Worm (Caenorhabditis elegans) whole organism, late embryonic: ENCODE measurements around the gene C46G7.1.

Source experiments
- C08G9.2 ChIP-seq: sonication (generic microtip); optimal IDR thresholded peaks from 2 replicates; lab custom pipeline; 2016; ENCODE audit warnings: mild to moderate bottlenecking, missing genetic modification characterization, moderate library complexity, missing compliant biosample characterization
- C38D4.7 ChIP-seq: fragments of 200-800 bp; sonication (Bioruptor generic); optimal IDR thresholded peaks from 2 replicates; lab custom pipeline; 2018; ENCODE audit warnings: mild to moderate bottlenecking, missing genetic modification characterization, moderate library complexity, missing compliant biosample characterization
- F13H6.1 ChIP-seq: sonication (generic microtip); optimal IDR thresholded peaks from 2 replicates; lab custom pipeline; 2016; ENCODE audit warnings: missing genetic modification characterization, missing compliant biosample characterization
- K02D7.2 ChIP-seq: sonication (generic microtip); optimal IDR thresholded peaks from 2 replicates; lab custom pipeline; 2017; ENCODE audit warnings: mild to moderate bottlenecking, missing genetic modification characterization, missing compliant biosample characterization
- K09A11.1 ChIP-seq: sonication (generic microtip); optimal IDR thresholded peaks from 2 replicates; lab custom pipeline; 2017; ENCODE audit warnings: antibody characterized with exemption, mild to moderate bottlenecking, missing genetic modification characterization, missing compliant biosample characterization; ENCODE audit not compliant: insufficient read depth
- Y22D7AL.16 ChIP-seq: sonication (generic microtip); optimal IDR thresholded peaks from 2 replicates; lab custom pipeline; 2016; ENCODE audit warnings: missing genetic modification characterization, missing compliant biosample characterization
- ahr-1 ChIP-seq: sonication (generic microtip); optimal IDR thresholded peaks from 2 replicates; lab custom pipeline; 2016; ENCODE audit warnings: missing genetic modification characterization, missing compliant biosample characterization
- ama-1 ChIP-seq: fragments of 150-350 bp; optimal IDR thresholded peaks from 2 replicates; lab custom pipeline; 2014
- ceh-19 ChIP-seq: fragments of 200-800 bp; sonication (Bioruptor generic); optimal IDR thresholded peaks from 2 replicates; lab custom pipeline; 2018; ENCODE audit warnings: mild to moderate bottlenecking, missing genetic modification characterization, missing compliant biosample characterization
- ceh-2 ChIP-seq: sonication (generic microtip); optimal IDR thresholded peaks from 2 replicates; lab custom pipeline; 2016; ENCODE audit warnings: missing genotype, missing genetic modification characterization, missing compliant biosample characterization
- ceh-22 ChIP-seq: sonication (generic microtip); optimal IDR thresholded peaks from 2 replicates; lab custom pipeline; 2017; ENCODE audit warnings: missing biosample characterization, missing genetic modification characterization
- ceh-24 ChIP-seq: sonication (generic microtip); optimal IDR thresholded peaks from 2 replicates; lab custom pipeline; 2016; ENCODE audit warnings: mild to moderate bottlenecking, missing genetic modification characterization, missing compliant biosample characterization
- ceh-48 ChIP-seq: sonication (generic microtip); optimal IDR thresholded peaks from 2 replicates; lab custom pipeline; 2016; ENCODE audit warnings: missing genetic modification characterization, inconsistent platforms, missing compliant biosample characterization
- ceh-6 ChIP-seq: fragments of 200-800 bp; sonication (Bioruptor generic); optimal IDR thresholded peaks from 2 replicates; lab custom pipeline; 2018; ENCODE audit warnings: mild to moderate bottlenecking, missing genetic modification characterization, missing compliant biosample characterization
- ceh-9 ChIP-seq: sonication (generic microtip); optimal IDR thresholded peaks from 2 replicates; lab custom pipeline; 2016; ENCODE audit warnings: mild to moderate bottlenecking, missing genetic modification characterization, inconsistent platforms, missing compliant biosample characterization
- dmd-4 ChIP-seq: sonication (generic microtip); optimal IDR thresholded peaks from 2 replicates; lab custom pipeline; 2016; ENCODE audit warnings: borderline replicate concordance, missing genetic modification characterization, missing compliant biosample characterization
- dve-1 ChIP-seq: sonication (generic microtip); optimal IDR thresholded peaks from 2 replicates; lab custom pipeline; 2017; ENCODE audit warnings: antibody characterized with exemption, mild to moderate bottlenecking, missing genetic modification characterization, missing compliant biosample characterization
- elt-2 ChIP-seq: sonication (generic microtip); optimal IDR thresholded peaks from 2 replicates; lab custom pipeline; 2016; ENCODE audit warnings: missing genetic modification reagents, missing genetic modification characterization, missing compliant biosample characterization
- eyg-1 ChIP-seq: sonication (generic microtip); optimal IDR thresholded peaks from 2 replicates; lab custom pipeline; 2016; ENCODE audit warnings: missing genotype, missing genetic modification characterization, missing compliant biosample characterization
- hlh-30 ChIP-seq: sonication (generic microtip); optimal IDR thresholded peaks from 2 replicates; lab custom pipeline; 2017; ENCODE audit warnings: antibody characterized with exemption, missing genetic modification characterization, missing compliant biosample characterization; ENCODE audit not compliant: insufficient read depth
- hlh-8 ChIP-seq: sonication (generic microtip); optimal IDR thresholded peaks from 2 replicates; lab custom pipeline; 2016; ENCODE audit warnings: missing genotype, missing genetic modification characterization, missing compliant biosample characterization
- lim-6 ChIP-seq: sonication (generic microtip); optimal IDR thresholded peaks from 2 replicates; lab custom pipeline; 2016; ENCODE audit warnings: missing genetic modification characterization, missing compliant biosample characterization
- lin-11 ChIP-seq: fragments of 200-800 bp; sonication (Bioruptor generic); optimal IDR thresholded peaks from 2 replicates; lab custom pipeline; 2018; ENCODE audit warnings: mild to moderate bottlenecking, missing genetic modification characterization, missing compliant biosample characterization
- madf-2 ChIP-seq: sonication (generic microtip); optimal IDR thresholded peaks from 2 replicates; lab custom pipeline; 2017; ENCODE audit warnings: missing genetic modification characterization, missing compliant biosample characterization
- mec-3 ChIP-seq: sonication (generic microtip); optimal IDR thresholded peaks from 2 replicates; lab custom pipeline; 2016; ENCODE audit warnings: borderline replicate concordance, missing genetic modification characterization, missing compliant biosample characterization
- nfya-1 ChIP-seq: sonication (generic microtip); optimal IDR thresholded peaks from 2 replicates; lab custom pipeline; 2017; ENCODE audit warnings: missing genetic modification characterization, mild to moderate bottlenecking, missing compliant biosample characterization, antibody characterized with exemption, moderate library complexity
- pax-1 ChIP-seq: fragments of 150-350 bp; optimal IDR thresholded peaks from 2 replicates; lab custom pipeline; 2014; ENCODE audit warnings: missing biosample characterization, missing genetic modification characterization
- pha-4 ChIP-seq: fragments of 150-350 bp; optimal IDR thresholded peaks from 2 replicates; lab custom pipeline; 2018; ENCODE audit warnings: missing biosample characterization, missing genetic modification reagents, missing genetic modification characterization
- pros-1 ChIP-seq: fragments of 150-350 bp; optimal IDR thresholded peaks from 2 replicates; lab custom pipeline; 2014; ENCODE audit warnings: missing biosample characterization, missing genetic modification reagents, missing genetic modification characterization
- ref-2 ChIP-seq: sonication (generic microtip); optimal IDR thresholded peaks from 2 replicates; lab custom pipeline; 2016; ENCODE audit warnings: missing genetic modification characterization, missing compliant biosample characterization
- sdc-2 ChIP-seq: sonication (generic microtip); optimal IDR thresholded peaks from 2 replicates; lab custom pipeline; 2016; ENCODE audit warnings: missing genotype, missing genetic modification characterization, missing compliant biosample characterization
- syd-9 ChIP-seq: sonication (generic microtip); optimal IDR thresholded peaks from 2 replicates; lab custom pipeline; 2016; ENCODE audit warnings: mild to moderate bottlenecking, missing genetic modification characterization, moderate library complexity, missing compliant biosample characterization
- tbx-2 ChIP-seq: sonication (generic microtip); optimal IDR thresholded peaks from 2 replicates; lab custom pipeline; 2016; ENCODE audit warnings: missing genetic modification characterization, missing compliant biosample characterization
- ttx-3 ChIP-seq: sonication (generic microtip); optimal IDR thresholded peaks from 2 replicates; lab custom pipeline; 2016; ENCODE audit warnings: missing genetic modification reagents, missing genetic modification characterization, missing compliant biosample characterization
- unc-3 ChIP-seq, 2 experiments: fragments of 200-800 bp in 1 of 2; sonication (Bioruptor generic) in 1 of 2; sonication (generic microtip) in 1 of 2; conservative IDR thresholded peaks in 1 of 2; optimal IDR thresholded peaks in 1 of 2; 2 replicates each; pipeline versions ENCODE4 v1.3.6 to Lab custom; 2016 to 2022; ENCODE audit warnings: missing compliant biosample characterization in 2 of 2, missing genetic modification characterization in 2 of 2, missing genetic modification reagents in 1 of 2
- unc-42 ChIP-seq: sonication (generic microtip); optimal IDR thresholded peaks from 2 replicates; lab custom pipeline; 2016; ENCODE audit warnings: missing genotype, missing genetic modification characterization, missing compliant biosample characterization
- unc-55 ChIP-seq: sonication (generic microtip); optimal IDR thresholded peaks from 2 replicates; lab custom pipeline; 2017; ENCODE audit warnings: missing biosample characterization, missing genetic modification reagents, missing genetic modification characterization
- zip-5 ChIP-seq: sonication (generic microtip); optimal IDR thresholded peaks from 2 replicates; lab custom pipeline; 2016; ENCODE audit warnings: missing genetic modification characterization, missing compliant biosample characterization

Gene C46G7.1

DNA sequence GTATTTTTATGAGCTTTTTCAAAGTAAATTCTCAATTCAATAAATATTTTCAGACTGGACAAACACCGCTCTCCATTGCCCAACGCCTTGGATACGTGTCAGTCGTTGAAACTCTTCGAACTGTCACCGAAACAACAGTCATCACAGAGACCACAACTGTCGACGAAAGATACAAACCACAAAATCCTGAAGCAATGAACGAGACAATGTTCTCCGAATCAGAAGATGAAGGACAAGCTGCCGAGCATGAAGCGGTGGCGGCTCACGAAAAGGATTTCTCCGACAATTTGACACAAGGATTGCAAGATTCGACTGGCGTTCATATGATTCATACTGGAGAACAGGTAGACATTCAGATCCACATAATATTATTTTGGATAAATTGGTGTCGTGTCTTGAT is 38.0 kb upstream of the C46G7.1 start:
- TF ChIP-seq dve-1 (tag; lab: Kevin White, UChicago) (no peak), ref-2 (no peak), pros-1 (tag; lab: Kevin White, UChicago) (no peak), ceh-19 (GFP tag; lab: Kevin White, UChicago) (no peak), eyg-1 (tag; lab: Kevin White, UChicago) (no peak), C08G9.2 (no peak), ceh-24 (no peak), Y22D7AL.16 (tag; lab: Kevin White, UChicago) (no peak), ceh-9 (no peak), K09A11.1 (tag; lab: Kevin White, UChicago) (no peak), tbx-2 (tag; lab: Kevin White, UChicago) (no peak)

DNA sequence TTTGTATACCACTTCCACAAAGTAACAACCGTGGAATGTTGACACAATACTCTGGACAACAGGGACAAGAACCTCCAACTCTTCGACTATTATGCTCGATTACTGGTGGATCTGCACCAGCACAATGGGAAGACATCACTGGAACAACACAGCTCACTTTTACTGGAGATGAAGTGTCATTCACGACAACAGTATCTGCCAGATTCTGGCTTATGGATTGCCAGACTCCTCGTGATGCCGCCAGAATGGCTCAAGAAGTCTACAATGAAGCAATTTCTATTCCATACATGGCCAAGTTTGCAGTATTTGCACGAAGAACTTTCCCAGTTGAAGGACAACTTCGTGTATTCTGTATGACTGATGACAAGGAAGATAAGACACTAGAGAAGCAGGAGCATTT is 34.6 kb upstream of the C46G7.1 start:
- TF ChIP-seq dmd-4 (no peak), hlh-30 (tag; lab: Kevin White, UChicago) (no peak), F13H6.1 (tag; lab: Kevin White, UChicago) (no peak), Y22D7AL.16 (tag; lab: Kevin White, UChicago) (no peak), nfya-1 (tag; lab: Kevin White, UChicago) (no peak), C38D4.7 (GFP tag; lab: Kevin White, UChicago) (no peak)

DNA sequence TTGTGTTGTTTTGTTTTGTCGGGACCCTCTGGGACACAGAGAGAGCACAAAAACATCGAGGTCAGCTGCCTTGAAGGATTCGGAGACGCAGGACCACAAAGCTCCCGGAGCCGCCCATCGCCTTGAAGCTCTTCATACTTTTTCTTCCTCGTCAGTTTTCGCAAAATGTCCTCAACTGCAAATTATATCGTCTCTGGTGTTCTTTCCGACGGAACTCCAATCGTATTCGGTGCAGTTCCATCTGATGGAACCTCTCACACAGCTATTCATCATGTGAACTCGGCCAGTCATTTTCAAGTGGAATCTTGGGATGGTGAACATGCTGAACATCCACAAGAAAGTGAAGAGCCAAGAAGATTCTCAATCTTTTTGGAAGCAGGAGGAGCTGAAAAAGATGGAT is 32.4 kb upstream of the C46G7.1 start:
- TF ChIP-seq madf-2 (tag; lab: Kevin White, UChicago), result no peak
- no peak for TF ChIP-seq syd-9 (tag; lab: Kevin White, UChicago)
- peak; percentile 42 for TF ChIP-seq ama-1 (lab: Kevin White, UChicago)
- no peak for TF ChIP-seq ttx-3

DNA sequence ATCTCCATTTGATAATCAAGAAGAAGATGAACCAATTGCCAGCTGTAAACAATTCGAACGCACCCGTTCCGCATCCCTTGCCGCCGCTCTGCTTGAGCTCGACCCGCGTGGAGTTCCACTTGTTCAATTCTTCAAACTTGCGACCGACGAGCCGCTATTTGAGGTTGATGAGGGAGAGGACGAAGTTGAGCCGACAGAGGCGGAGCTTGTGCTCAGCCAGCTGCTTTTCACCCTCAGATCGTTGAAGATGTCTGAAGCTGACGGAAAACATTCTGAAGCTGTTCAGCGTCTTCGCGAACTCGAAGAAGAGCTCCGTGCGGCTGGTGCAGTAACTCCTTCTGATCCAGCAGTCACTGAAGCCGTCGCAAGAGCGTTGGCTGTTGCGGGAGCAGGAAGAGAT is 32.0 kb upstream of the C46G7.1 start:
- no peak for TF ChIP-seq ceh-6
- no peak for TF ChIP-seq ceh-22 (tag; lab: Kevin White, UChicago)
- no peak for TF ChIP-seq lim-6 (tag; lab: Kevin White, UChicago)
- no peak for TF ChIP-seq tbx-2 (tag; lab: Kevin White, UChicago)
- no peak for TF ChIP-seq hlh-30 (tag; lab: Kevin White, UChicago)
- no peak for TF ChIP-seq K09A11.1 (tag; lab: Kevin White, UChicago)
- TF ChIP-seq ahr-1 (tag; lab: Kevin White, UChicago), result no peak
- no peak for TF ChIP-seq pax-1 (tag; lab: Kevin White, UChicago)
- TF ChIP-seq ceh-2 (tag; lab: Kevin White, UChicago), result no peak
- no peak for TF ChIP-seq ttx-3
- no peak for TF ChIP-seq ceh-48
- no peak for TF ChIP-seq mec-3 (tag; lab: Kevin White, UChicago)
- no peak for TF ChIP-seq unc-42 (tag; lab: Kevin White, UChicago)
- no peak for TF ChIP-seq ref-2
- no peak for TF ChIP-seq nfya-1 (tag; lab: Kevin White, UChicago)
- no peak for TF ChIP-seq pha-4 (tag; lab: Kevin White, UChicago)

DNA sequence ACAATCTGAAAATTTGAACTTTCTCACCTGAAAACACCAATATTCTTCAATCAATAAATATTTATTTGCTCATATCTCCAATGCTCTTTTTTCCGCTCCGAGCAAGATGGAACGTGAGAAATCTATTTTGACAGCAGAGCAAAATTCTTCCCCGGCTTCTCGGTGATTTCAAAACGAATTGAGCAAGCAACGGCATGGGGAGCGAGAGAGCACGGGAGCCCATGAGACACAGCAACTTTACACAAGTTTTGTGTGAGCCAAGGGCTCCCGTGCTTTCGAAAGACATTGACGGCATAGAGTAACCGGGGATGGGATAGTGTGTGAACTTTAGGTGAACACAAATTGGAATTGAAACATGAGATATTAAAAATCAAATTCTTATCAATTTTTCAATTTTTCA is 31.0 kb upstream of the C46G7.1 start:
- TF ChIP-seq K09A11.1 (tag; lab: Kevin White, UChicago), result no peak
- TF ChIP-seq nfya-1 (tag; lab: Kevin White, UChicago), result peak; percentile 2
- peak; percentile 38 for TF ChIP-seq unc-55 (GFP tag; lab: Kevin White, UChicago)

DNA sequence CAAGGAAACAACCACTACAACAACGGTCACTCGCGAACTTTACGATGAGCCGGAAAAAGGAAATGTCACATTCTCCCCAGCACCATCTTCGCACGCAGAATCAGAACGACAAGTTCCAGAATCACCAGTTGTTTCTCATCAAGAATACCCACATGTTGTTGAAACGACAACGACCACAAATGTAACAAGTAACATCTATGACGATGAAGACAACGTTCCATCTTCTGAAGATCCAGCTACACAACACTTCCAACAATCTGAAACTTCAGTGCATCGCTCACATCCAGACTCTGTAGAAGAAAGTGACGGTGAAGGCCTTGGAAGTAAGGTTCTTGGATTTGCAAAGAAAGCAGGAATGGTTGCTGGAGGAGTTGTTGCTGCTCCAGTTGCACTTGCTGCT is 27.3 kb upstream of the C46G7.1 start:
- TF ChIP-seq dve-1 (tag; lab: Kevin White, UChicago) (no peak), K09A11.1 (tag; lab: Kevin White, UChicago) (no peak), sdc-2 (tag; lab: Kevin White, UChicago) (no peak), ceh-19 (GFP tag; lab: Kevin White, UChicago) (no peak), elt-2 (tag; lab: Kevin White, UChicago) (no peak), unc-3 (GFP tag; conservative IDR thresholded peaks at IDR 0.05; lab: Robert Waterston, UW) (no peak), unc-3 (tag; optimal IDR thresholded peaks at IDR 0.05; lab: Kevin White, UChicago) (no peak), unc-42 (tag; lab: Kevin White, UChicago) (no peak), pha-4 (tag; lab: Kevin White, UChicago) (no peak), zip-5 (tag; lab: Kevin White, UChicago) (no peak), K02D7.2 (no peak), hlh-8 (tag; lab: Kevin White, UChicago) (no peak), tbx-2 (tag; lab: Kevin White, UChicago) (no peak), lin-11 (no peak)
